Fruit fly (Drosophila melanogaster) whole organism, embryonic: ENCODE results near the gene CG5068.

Source experiments
- mirr ChIP-seq: fragments of 200-800 bp; sonication (Bioruptor generic); optimal IDR thresholded peaks from 3 replicates; lab custom pipeline; 2018; ENCODE audit warnings: missing biosample characterization, mild to moderate bottlenecking, missing genetic modification characterization
- usp ChIP-seq: fragments of >200 bp; optimal IDR thresholded peaks from 2 replicates; lab custom pipeline; 2017; ENCODE audit warnings: missing biosample characterization, missing genetic modification characterization

- TF ChIP-seq mirr (no peak), usp (GFP tag; lab: Kevin White, UChicago) (no peak)
Observed at dm6 chr3L:8968437-8968836, 18.1 kb upstream of the CG5068 start, which contains the start of gene CG5026.
